Fruit fly (Drosophila melanogaster): ENCODE measurements around the gene CG14074.

Gene CG14074

dm6 chr3L:18889222-18889866, 23.3 kb downstream of the CG14074 start:
- no peak for TF ChIP-seq Sox100B (GFP tag; optimal IDR thresholded peaks at IDR 0.05)
- no peak for TF ChIP-seq Bdp1 (GFP tag; optimal IDR thresholded peaks at IDR 0.05)
- TF ChIP-seq CG3163 (GFP tag; optimal IDR thresholded peaks at IDR 0.05) = no peak
- TF ChIP-seq Nf-YB (GFP tag; optimal IDR thresholded peaks at IDR 0.05) = no peak
- no peak for TF ChIP-seq eyg (GFP tag; optimal IDR thresholded peaks at IDR 0.05)
- peak in 1 of 2 experiments; percentile 44 for TF ChIP-seq bsh (GFP tag; optimal IDR thresholded peaks at IDR 0.05)
- TF ChIP-seq Ets65A (GFP tag) = peak; percentile 76
- TF ChIP-seq Vsx1 (GFP tag; optimal IDR thresholded peaks at IDR 0.05) = no peak
- peak; percentile 64 for TF ChIP-seq D19A (tag; optimal IDR thresholded peaks at IDR 0.05)
- TF ChIP-seq sob (GFP tag; IDR thresholded peaks at IDR 0.05) = 0 out of 2 replicates have a peak, but pooled peaks have one; percentile 5
- TF ChIP-seq gem (tag; optimal IDR thresholded peaks at IDR 0.05) = no peak
- TF ChIP-seq CG14050 (GFP tag; IDR thresholded peaks at IDR 0.05) = no peak
- peak; percentile 78 for TF ChIP-seq Med (GFP tag)
- peak; percentile 89 for TF ChIP-seq nom (GFP tag; optimal IDR thresholded peaks at IDR 0.05)
- no peak for TF ChIP-seq usp (GFP tag; optimal IDR thresholded peaks at IDR 0.05)
- no peak for TF ChIP-seq CG14014 (GFP tag; IDR thresholded peaks at IDR 0.05)
- no peak for TF ChIP-seq CG9797 (GFP tag; optimal IDR thresholded peaks at IDR 0.05)
- TF ChIP-seq CG1832 (GFP tag; optimal IDR thresholded peaks at IDR 0.05) = no peak
- TF ChIP-seq Taf1 (GFP tag; IDR thresholded peaks at IDR 0.05) = no peak
- TF ChIP-seq CG10267 (tag; optimal IDR thresholded peaks at IDR 0.05) = no peak
- TF ChIP-seq MTF-1 (GFP tag; optimal IDR thresholded peaks at IDR 0.05; ENCODE audit: borderline replicate concordance) = no peak
- no peak for TF ChIP-seq Hmr (GFP tag; optimal IDR thresholded peaks at IDR 0.05)
- TF ChIP-seq MBD-R2 (GFP tag; IDR thresholded peaks at IDR 0.05) = no peak
- no peak for TF ChIP-seq gro (GFP tag; optimal IDR thresholded peaks at IDR 0.05)
- TF ChIP-seq trh (GFP tag; optimal IDR thresholded peaks at IDR 0.05) = no peak

- TF ChIP-seq odd (GFP tag; optimal IDR thresholded peaks at IDR 0.05) (peak; percentile 98), sr (GFP tag; IDR thresholded peaks at IDR 0.05) (no peak), Antp (GFP tag; optimal IDR thresholded peaks at IDR 0.05) (peak; percentile 72), amos (GFP tag; IDR thresholded peaks at IDR 0.05; ENCODE audit: partially characterized antibody) (no peak; the same call in 1 of the 2 replicates), Atf3 (GFP tag; optimal IDR thresholded peaks at IDR 0.05) (peak; percentile 88), knrl (GFP tag; IDR thresholded peaks at IDR 0.05; ENCODE audit: partially characterized antibody) (no peak), Mrtf (GFP tag; IDR thresholded peaks at IDR 0.05) (peak; percentile 84; the same call in 1 of the 3 replicates), CG12155 (GFP tag; optimal IDR thresholded peaks at IDR 0.05) (peak; percentile 89), Atf6 (GFP tag; IDR thresholded peaks at IDR 0.05) (peak; percentile 89), danr (GFP tag; IDR thresholded peaks at IDR 0.05) (peak; percentile 90), luna (GFP tag; optimal IDR thresholded peaks at IDR 0.05) (peak; percentile 59), wek (GFP tag; optimal IDR thresholded peaks at IDR 0.05) (peak; percentile 67), Ssrp (tag; optimal IDR thresholded peaks at IDR 0.05) (peak; percentile 99), zen (tag; optimal IDR thresholded peaks at IDR 0.05) (peak; percentile 94), run (tag; optimal IDR thresholded peaks at IDR 0.05) (peak; percentile 97), Nf-YA (GFP tag; IDR thresholded peaks at IDR 0.05) (peak; percentile 76), CG14710 (tag; optimal IDR thresholded peaks at IDR 0.05) (peak; percentile 98), Asciz (GFP tag; optimal IDR thresholded peaks at IDR 0.05) (peak; percentile 98), gcm (GFP tag; optimal IDR thresholded peaks at IDR 0.05) (peak; percentile 99), sd (tag; optimal IDR thresholded peaks at IDR 0.05) (peak; percentile 90), CG9797 (GFP tag; optimal IDR thresholded peaks at IDR 0.05) (peak; percentile 56), phol (tag; optimal IDR thresholded peaks at IDR 0.05) (peak; percentile 99), fd3F (GFP tag; optimal IDR thresholded peaks at IDR 0.05) (peak; percentile 93), Lpt (GFP tag; optimal IDR thresholded peaks at IDR 0.05) (no peak)
Measured at dm6 chr3L:18890283-18891175, 24.5 kb downstream of the CG14074 start, which contains the start of gene CG3961. CG3961 (minus strand) TSS chr3L:18890483.
